Worm (Caenorhabditis elegans): Measurements from ENCODE around the gene K09E9.7.

Gene K09E9.7

ce11 chrX:15613745-15614229 is 26.9 kb upstream of the K09E9.7 start, which contains the start of gene K09E9.3:
Gene K09E9.3, minus strand, starts transcription at chrX:15613795.
- TF ChIP-seq ceh-36 (tag; optimal IDR thresholded peaks at IDR 0.05): no peak
- TF ChIP-seq F13C5.2 (tag; optimal IDR thresholded peaks at IDR 0.05): peak; percentile 50
- TF ChIP-seq aly-1 (tag; optimal IDR thresholded peaks at IDR 0.05): peak; percentile 31
- no peak for TF ChIP-seq hnd-1 (tag; optimal IDR thresholded peaks at IDR 0.05)
- TF ChIP-seq pes-1 (GFP tag; IDR thresholded peaks at IDR 0.05): 0 out of 2 replicates have a peak, but pooled peaks have one; percentile 3

DNA sequence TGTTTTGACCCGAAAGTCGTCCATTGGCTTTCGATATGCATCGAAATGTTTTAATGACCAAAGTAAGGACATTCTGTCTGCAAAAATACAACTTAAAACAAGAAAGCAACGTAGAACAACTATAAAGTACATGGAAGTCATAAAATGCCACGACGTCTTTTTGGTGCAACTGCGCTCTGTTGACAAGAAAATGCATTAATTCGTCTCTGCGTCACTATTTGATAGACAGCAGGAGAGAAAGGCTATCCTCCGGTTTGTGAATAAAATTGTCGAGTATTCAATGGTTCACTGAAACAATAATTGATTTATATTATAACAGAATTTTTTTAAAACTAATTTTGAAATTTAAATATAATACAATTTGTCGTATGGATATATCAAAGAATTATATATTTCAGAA is 24.3 kb upstream of the K09E9.7 start, which contains the start of gene ergi-3:
ergi-3 (minus strand) TSS at position 311 of the 400 bp plus-strand sequence.
- peak; percentile 26 for TF ChIP-seq F13C5.2 (tag; optimal IDR thresholded peaks at IDR 0.05)
- TF ChIP-seq B0310.2 (tag; optimal IDR thresholded peaks at IDR 0.05): no peak

ce11 chrX:15617168-15617567 is 23.5 kb upstream of the K09E9.7 start:
- no peak for TF ChIP-seq hnd-1 (tag; optimal IDR thresholded peaks at IDR 0.05)

- TF ChIP-seq pes-1 (GFP tag; IDR thresholded peaks at IDR 0.05) (peak; percentile 62), sea-1 (GFP tag; conservative IDR thresholded peaks at IDR 0.05) (no peak), hmg-4 (GFP tag; optimal IDR thresholded peaks at IDR 0.05) (peak; percentile 30)
Measured at ce11 chrX:15619273-15619672, 21.4 kb upstream of the K09E9.7 start.

ce11 chrX:15620200-15620599 is 20.5 kb upstream of the K09E9.7 start, which contains the start of gene K09E9.1:
Gene K09E9.1, plus strand, starts transcription at chrX:15620500.
- no peak for TF ChIP-seq ceh-13 (GFP tag; optimal IDR thresholded peaks at IDR 0.05)
- no peak for TF ChIP-seq B0310.2 (tag; optimal IDR thresholded peaks at IDR 0.05)

DNA sequence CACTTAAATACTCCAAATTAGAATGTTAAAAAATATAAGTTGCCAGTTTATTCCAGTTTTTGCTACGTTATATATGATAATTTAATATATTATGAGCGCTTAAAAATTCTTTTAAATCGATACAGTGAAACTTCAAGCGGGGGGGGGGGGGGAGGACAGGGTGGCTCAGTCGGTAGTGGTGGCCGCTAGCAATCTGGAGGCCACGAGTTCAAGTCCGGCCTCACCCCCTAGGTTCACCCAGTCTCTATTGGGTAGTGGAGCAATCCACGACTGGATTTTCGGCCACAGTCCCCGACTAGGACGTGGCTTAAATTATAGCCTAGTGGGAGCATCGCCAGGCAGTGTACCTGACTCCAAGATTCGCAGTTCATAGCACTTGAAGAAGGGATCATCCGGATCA is 19.7 kb upstream of the K09E9.7 start:
- TF ChIP-seq aly-1 (tag; optimal IDR thresholded peaks at IDR 0.05): no peak
- TF ChIP-seq ama-1 (optimal IDR thresholded peaks at IDR 0.05): no peak
- no peak for TF ChIP-seq flt-1 (GFP tag; IDR thresholded peaks at IDR 0.05)

- no peak for TF ChIP-seq pes-1 (GFP tag; IDR thresholded peaks at IDR 0.05)
- no peak for TF ChIP-seq B0310.2 (tag; optimal IDR thresholded peaks at IDR 0.05)
- no peak for TF ChIP-seq scrt-1 (GFP tag; IDR thresholded peaks at IDR 0.05)
- TF ChIP-seq ceh-13 (GFP tag; optimal IDR thresholded peaks at IDR 0.05): no peak
- no peak for TF ChIP-seq tra-4 (tag; optimal IDR thresholded peaks at IDR 0.05)
- TF ChIP-seq sea-1 (GFP tag; conservative IDR thresholded peaks at IDR 0.05): no peak
- no peak for TF ChIP-seq ceh-36 (tag; optimal IDR thresholded peaks at IDR 0.05)
- TF ChIP-seq aly-1 (tag; optimal IDR thresholded peaks at IDR 0.05): no peak
- TF ChIP-seq ama-1 (optimal IDR thresholded peaks at IDR 0.05): no peak
- TF ChIP-seq hmg-4 (GFP tag; optimal IDR thresholded peaks at IDR 0.05): no peak
Measured at ce11 chrX:15622041-15622440, 18.7 kb upstream of the K09E9.7 start.

ce11 chrX:15626119-15626850 is 14.4 kb upstream of the K09E9.7 start:
- TF ChIP-seq hnd-1 (tag; optimal IDR thresholded peaks at IDR 0.05) (no peak), flt-1 (GFP tag; IDR thresholded peaks at IDR 0.05) (no peak), hmg-4 (GFP tag; optimal IDR thresholded peaks at IDR 0.05) (no peak), ceh-36 (tag; optimal IDR thresholded peaks at IDR 0.05) (no peak), tbx-37 (GFP tag; conservative IDR thresholded peaks at IDR 0.05) (no peak), F13C5.2 (tag; optimal IDR thresholded peaks at IDR 0.05) (no peak), ama-1 (optimal IDR thresholded peaks at IDR 0.05) (no peak), aly-1 (tag; optimal IDR thresholded peaks at IDR 0.05) (no peak), ets-7 (tag; optimal IDR thresholded peaks at IDR 0.05) (no peak), hmbx-1 (tag; optimal IDR thresholded peaks at IDR 0.05) (no peak), tra-4 (tag; optimal IDR thresholded peaks at IDR 0.05) (no peak), scrt-1 (GFP tag; IDR thresholded peaks at IDR 0.05) (no peak)

- no peak for TF ChIP-seq tbx-37 (GFP tag; conservative IDR thresholded peaks at IDR 0.05)
- TF ChIP-seq ceh-36 (tag; optimal IDR thresholded peaks at IDR 0.05): no peak
- no peak for TF ChIP-seq ets-7 (tag; optimal IDR thresholded peaks at IDR 0.05)
- TF ChIP-seq F13C5.2 (tag; optimal IDR thresholded peaks at IDR 0.05): no peak
- no peak for TF ChIP-seq hmg-4 (GFP tag; optimal IDR thresholded peaks at IDR 0.05)
- TF ChIP-seq hmbx-1 (tag; optimal IDR thresholded peaks at IDR 0.05): no peak
- no peak for TF ChIP-seq hnd-1 (tag; optimal IDR thresholded peaks at IDR 0.05)
- no peak for TF ChIP-seq tra-4 (tag; optimal IDR thresholded peaks at IDR 0.05)
- TF ChIP-seq B0310.2 (tag; optimal IDR thresholded peaks at IDR 0.05): no peak
- no peak for TF ChIP-seq tbx-11 (GFP tag; IDR thresholded peaks at IDR 0.05)
- no peak for TF ChIP-seq flt-1 (GFP tag; IDR thresholded peaks at IDR 0.05)
- no peak for TF ChIP-seq pes-1 (GFP tag; IDR thresholded peaks at IDR 0.05)
Measured at ce11 chrX:15627814-15628213, 12.9 kb upstream of the K09E9.7 start.

All from whole organism, early embryonic.